Worm (Caenorhabditis elegans) whole organism, late embryonic: ENCODE results near the gene F54D5.3.

ENCODE experiments used
- C08G9.2 ChIP-seq: sonication (generic microtip); optimal IDR thresholded peaks from 2 replicates; lab custom pipeline; 2016; ENCODE audit warnings: mild to moderate bottlenecking, missing genetic modification characterization, moderate library complexity, missing compliant biosample characterization
- C38D4.7 ChIP-seq: fragments of 200-800 bp; sonication (Bioruptor generic); optimal IDR thresholded peaks from 2 replicates; lab custom pipeline; 2018; ENCODE audit warnings: mild to moderate bottlenecking, missing genetic modification characterization, moderate library complexity, missing compliant biosample characterization
- K09A11.1 ChIP-seq: sonication (generic microtip); optimal IDR thresholded peaks from 2 replicates; lab custom pipeline; 2017; ENCODE audit warnings: antibody characterized with exemption, mild to moderate bottlenecking, missing genetic modification characterization, missing compliant biosample characterization; ENCODE audit not compliant: insufficient read depth
- T23F11.4 ChIP-seq: fragments of 200-800 bp; sonication (Bioruptor generic); optimal IDR thresholded peaks from 2 replicates; lab custom pipeline; 2018; ENCODE audit warnings: mild to moderate bottlenecking, missing genetic modification characterization, missing compliant biosample characterization
- Y22D7AL.16 ChIP-seq: sonication (generic microtip); optimal IDR thresholded peaks from 2 replicates; lab custom pipeline; 2016; ENCODE audit warnings: missing genetic modification characterization, missing compliant biosample characterization
- ceh-14 ChIP-seq: sonication (generic microtip); optimal IDR thresholded peaks from 2 replicates; lab custom pipeline; 2016; ENCODE audit warnings: missing genotype, missing genetic modification characterization, missing compliant biosample characterization
- ceh-18 ChIP-seq: sonication (generic microtip); optimal IDR thresholded peaks from 2 replicates; lab custom pipeline; 2016; ENCODE audit warnings: missing genetic modification characterization, missing compliant biosample characterization
- ceh-19 ChIP-seq: fragments of 200-800 bp; sonication (Bioruptor generic); optimal IDR thresholded peaks from 2 replicates; lab custom pipeline; 2018; ENCODE audit warnings: mild to moderate bottlenecking, missing genetic modification characterization, missing compliant biosample characterization
- ceh-22 ChIP-seq: sonication (generic microtip); optimal IDR thresholded peaks from 2 replicates; lab custom pipeline; 2017; ENCODE audit warnings: missing biosample characterization, missing genetic modification characterization
- ceh-30 ChIP-seq: fragments of 150-350 bp; optimal IDR thresholded peaks from 2 replicates; lab custom pipeline; 2014; ENCODE audit warnings: missing biosample characterization, missing genetic modification characterization
- ceh-34 ChIP-seq: sonication (generic microtip); optimal IDR thresholded peaks from 2 replicates; lab custom pipeline; 2016; ENCODE audit warnings: mild to moderate bottlenecking, missing genetic modification characterization, missing compliant biosample characterization
- ceh-45 ChIP-seq: fragments of 200-800 bp; sonication (Bioruptor generic); IDR thresholded peaks from 2 replicates; pipeline ENCODE4 v1.3.6; 2022; ENCODE audit warnings: missing genetic modification reagents, missing genetic modification characterization, missing compliant biosample characterization
- elt-2 ChIP-seq: sonication (generic microtip); optimal IDR thresholded peaks from 2 replicates; lab custom pipeline; 2016; ENCODE audit warnings: missing genetic modification reagents, missing genetic modification characterization, missing compliant biosample characterization
- ets-4 ChIP-seq: sonication (generic microtip); optimal IDR thresholded peaks from 2 replicates; lab custom pipeline; 2016; ENCODE audit warnings: missing genetic modification characterization, missing compliant biosample characterization
- hlh-15 ChIP-seq: sonication (generic microtip); optimal IDR thresholded peaks from 2 replicates; lab custom pipeline; 2016; ENCODE audit warnings: missing genetic modification characterization, missing compliant biosample characterization
- hlh-8 ChIP-seq: sonication (generic microtip); optimal IDR thresholded peaks from 2 replicates; lab custom pipeline; 2016; ENCODE audit warnings: missing genotype, missing genetic modification characterization, missing compliant biosample characterization
- lim-6 ChIP-seq: sonication (generic microtip); optimal IDR thresholded peaks from 2 replicates; lab custom pipeline; 2016; ENCODE audit warnings: missing genetic modification characterization, missing compliant biosample characterization
- mec-3 ChIP-seq: sonication (generic microtip); optimal IDR thresholded peaks from 2 replicates; lab custom pipeline; 2016; ENCODE audit warnings: borderline replicate concordance, missing genetic modification characterization, missing compliant biosample characterization
- nfya-1 ChIP-seq: sonication (generic microtip); optimal IDR thresholded peaks from 2 replicates; lab custom pipeline; 2017; ENCODE audit warnings: missing genetic modification characterization, mild to moderate bottlenecking, missing compliant biosample characterization, antibody characterized with exemption, moderate library complexity
- nhr-11 ChIP-seq: fragments of 150-350 bp; optimal IDR thresholded peaks from 2 replicates; lab custom pipeline; 2014; ENCODE audit warnings: missing biosample characterization, missing genetic modification characterization
- nhr-232 ChIP-seq: sonication (generic microtip); optimal IDR thresholded peaks from 2 replicates; lab custom pipeline; 2016; ENCODE audit warnings: missing genetic modification characterization, missing compliant biosample characterization
- npax-4 ChIP-seq: sonication (generic microtip); optimal IDR thresholded peaks from 2 replicates; lab custom pipeline; 2016; ENCODE audit warnings: missing genetic modification characterization, missing compliant biosample characterization
- odd-2 ChIP-seq: sonication (generic microtip); optimal IDR thresholded peaks from 2 replicates; lab custom pipeline; 2017; ENCODE audit warnings: antibody characterized with exemption, mild to moderate bottlenecking, missing genetic modification characterization, missing compliant biosample characterization
- pag-3 ChIP-seq: sonication (generic microtip); optimal IDR thresholded peaks from 2 replicates; lab custom pipeline; 2016; ENCODE audit warnings: missing compliant biosample characterization, missing genetic modification characterization, borderline replicate concordance
- ref-2 ChIP-seq: sonication (generic microtip); optimal IDR thresholded peaks from 2 replicates; lab custom pipeline; 2016; ENCODE audit warnings: missing genetic modification characterization, missing compliant biosample characterization
- rnt-1 ChIP-seq: sonication (generic microtip); optimal IDR thresholded peaks from 2 replicates; lab custom pipeline; 2016; ENCODE audit warnings: missing genetic modification characterization, missing compliant biosample characterization
- unc-3 ChIP-seq, 2 experiments: fragments of 200-800 bp in 1 of 2; sonication (Bioruptor generic) in 1 of 2; sonication (generic microtip) in 1 of 2; conservative IDR thresholded peaks in 1 of 2; optimal IDR thresholded peaks in 1 of 2; 2 replicates each; pipeline versions ENCODE4 v1.3.6 to Lab custom; 2016 to 2022; ENCODE audit warnings: missing compliant biosample characterization in 2 of 2, missing genetic modification characterization in 2 of 2, missing genetic modification reagents in 1 of 2
- ztf-16 ChIP-seq: sonication (generic microtip); optimal IDR thresholded peaks from 2 replicates; lab custom pipeline; 2017; ENCODE audit warnings: missing genetic modification characterization, missing compliant biosample characterization

The F54D5.3 gene

DNA sequence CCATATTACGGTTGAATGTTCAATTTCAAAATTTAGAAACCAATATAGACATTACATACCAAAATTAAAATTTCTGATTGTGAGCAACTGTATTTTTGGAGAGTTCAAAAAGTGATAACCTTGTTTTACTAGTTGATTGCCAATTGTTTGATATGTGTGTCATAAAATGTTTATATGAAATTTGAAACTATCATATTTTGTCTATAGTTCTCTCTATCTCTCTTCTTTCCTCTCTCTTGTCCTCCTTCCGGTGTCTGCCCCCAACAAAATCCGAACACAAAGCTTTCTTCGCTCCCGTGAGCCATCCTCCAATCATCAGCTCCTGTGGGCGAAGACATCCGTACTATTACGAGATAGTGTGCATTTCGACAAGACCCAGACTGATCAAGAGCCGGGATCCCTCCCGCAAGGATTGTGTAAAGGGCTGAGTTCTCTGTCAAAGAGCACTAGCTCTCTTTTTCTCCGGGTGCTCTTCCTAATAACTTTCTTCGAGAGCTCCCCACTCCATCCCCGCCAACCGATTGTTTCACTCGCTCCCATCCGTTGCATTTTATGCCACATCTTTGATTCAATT is 30.9 kb downstream of the F54D5.3 start:
- no peak for TF ChIP-seq npax-4 (tag; lab: Kevin White, UChicago)
- TF ChIP-seq rnt-1 (tag; lab: Kevin White, UChicago), result peak; percentile 66
- TF ChIP-seq ceh-22 (tag; lab: Kevin White, UChicago), result no peak
- peak; percentile 27 for TF ChIP-seq ceh-18 (tag; lab: Kevin White, UChicago)
- TF ChIP-seq ceh-45 (GFP tag; lab: Robert Waterston, UW), result no peak
- TF ChIP-seq unc-3 (GFP tag; conservative IDR thresholded peaks at IDR 0.05; lab: Robert Waterston, UW), result no peak
- no peak for TF ChIP-seq unc-3 (tag; optimal IDR thresholded peaks at IDR 0.05; lab: Kevin White, UChicago)
- peak; percentile 59 for TF ChIP-seq ceh-34
- peak; percentile 14 for TF ChIP-seq ets-4 (tag; lab: Kevin White, UChicago)
- peak; percentile 76 for TF ChIP-seq nfya-1 (tag; lab: Kevin White, UChicago)

DNA sequence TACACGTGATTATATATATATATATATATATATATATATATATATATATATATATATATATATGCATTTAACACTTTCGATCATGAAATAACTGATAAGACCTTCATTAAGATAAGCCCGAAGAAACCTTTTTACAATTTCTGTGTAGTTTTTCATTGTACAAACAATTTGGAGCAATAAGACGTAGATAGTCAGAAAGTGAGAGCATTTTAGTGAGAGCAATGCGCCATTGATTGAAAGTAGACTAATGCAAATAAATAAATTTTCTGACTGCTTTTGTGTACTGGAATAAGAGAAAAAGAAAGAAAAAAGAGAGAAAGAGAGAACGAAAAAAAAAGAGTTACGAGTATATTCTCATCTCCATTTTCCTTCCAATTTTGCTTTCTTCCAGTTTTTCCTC is 33.0 kb downstream of the F54D5.3 start:
- no peak for TF ChIP-seq ztf-16 (tag; lab: Kevin White, UChicago)
- no peak for TF ChIP-seq nhr-11 (tag; lab: Kevin White, UChicago)
- no peak for TF ChIP-seq pag-3 (tag; lab: Kevin White, UChicago)
- TF ChIP-seq hlh-15 (tag; lab: Kevin White, UChicago), result no peak
- no peak for TF ChIP-seq ceh-19 (GFP tag; lab: Kevin White, UChicago)
- TF ChIP-seq lim-6 (tag; lab: Kevin White, UChicago), result no peak
- TF ChIP-seq hlh-8, result no peak
- no peak for TF ChIP-seq C38D4.7 (GFP tag; lab: Kevin White, UChicago)
- no peak for TF ChIP-seq ceh-34
- TF ChIP-seq C08G9.2 (tag; lab: Kevin White, UChicago), result no peak

DNA sequence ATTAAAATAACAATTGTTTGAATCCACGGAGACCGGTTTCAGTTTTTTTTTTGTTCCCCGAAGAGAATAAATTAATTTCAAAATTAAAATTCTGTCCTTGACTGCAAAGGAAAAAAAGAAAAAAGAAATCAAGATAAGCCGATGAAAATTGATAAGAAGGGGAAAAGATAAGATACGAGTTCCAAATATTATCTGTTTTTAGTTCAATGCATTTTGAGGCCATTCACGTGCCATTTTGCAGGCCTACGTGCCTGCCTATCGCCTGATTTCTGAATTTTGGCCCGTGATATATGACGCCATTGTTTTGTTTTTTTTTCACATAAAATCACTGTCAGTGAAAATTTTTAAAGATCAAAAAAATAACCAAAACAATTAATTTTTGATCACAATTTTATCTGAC is 39.9 kb downstream of the F54D5.3 start:
- TF ChIP-seq elt-2 (tag; lab: Kevin White, UChicago) (peak; percentile 98), ceh-14 (tag; lab: Kevin White, UChicago) (no peak)

DNA sequence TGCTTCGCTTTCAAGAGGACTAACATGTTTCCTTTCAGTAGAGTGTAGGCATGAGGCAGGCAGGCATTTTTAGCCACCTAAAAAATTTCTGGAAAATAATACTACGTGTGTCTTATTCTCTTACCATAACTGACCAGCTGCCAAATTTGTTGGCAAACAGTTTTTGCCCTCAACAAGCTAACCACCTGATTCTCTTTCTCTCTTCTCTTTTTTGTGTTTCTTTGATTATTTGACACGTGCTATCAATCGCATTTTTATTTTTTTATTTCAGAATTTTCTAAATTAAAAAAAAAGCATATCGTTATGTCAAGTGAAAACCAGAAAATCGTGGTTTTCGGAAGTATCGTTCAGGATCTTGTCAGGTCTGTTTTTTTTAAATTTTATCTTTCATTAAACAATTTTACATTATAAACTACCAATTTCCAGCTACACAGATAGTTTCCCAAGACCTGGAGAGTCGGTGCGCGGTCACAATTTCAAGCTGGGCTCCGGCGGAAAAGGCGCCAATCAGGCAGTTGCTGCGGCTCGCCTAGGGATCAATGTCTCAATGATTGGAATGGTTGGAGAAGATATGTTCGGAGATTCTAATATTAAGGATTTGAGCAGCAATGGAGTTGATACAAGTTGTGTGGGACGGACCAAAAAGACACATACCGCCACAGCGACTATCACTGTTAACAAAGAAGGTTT is 40.6 kb downstream of the F54D5.3 start, which contains the start of gene F07A11.5:
Gene F07A11.5 (plus strand): TSS at position 267 of the 690 bp plus-strand sequence.
- TF ChIP-seq T23F11.4 (no peak), odd-2 (tag; lab: Kevin White, UChicago) (no peak), hlh-8 (no peak), ceh-45 (GFP tag; lab: Robert Waterston, UW) (no peak), K09A11.1 (tag; lab: Kevin White, UChicago) (no peak), Y22D7AL.16 (tag; lab: Kevin White, UChicago) (no peak), ceh-14 (tag; lab: Kevin White, UChicago) (no peak), ref-2 (tag; lab: Kevin White, UChicago) (no peak), unc-3 (GFP tag; conservative IDR thresholded peaks at IDR 0.05; lab: Robert Waterston, UW) (no peak), unc-3 (tag; optimal IDR thresholded peaks at IDR 0.05; lab: Kevin White, UChicago) (no peak)

ce11 chrII:11614103-11614857 is 42.7 kb downstream of the F54D5.3 start:
- TF ChIP-seq ceh-30 (tag; lab: Kevin White, UChicago), result no peak
- TF ChIP-seq nhr-232, result no peak
- TF ChIP-seq Y22D7AL.16 (tag; lab: Kevin White, UChicago), result no peak
- no peak for TF ChIP-seq mec-3 (tag; lab: Kevin White, UChicago)
